Worm (Caenorhabditis elegans) whole organism, late embryonic: ENCODE results near the gene Y38F1A.1.

ENCODE experiments used
- C08G9.2 ChIP-seq: sonication (generic microtip); optimal IDR thresholded peaks from 2 replicates; lab custom pipeline; 2016; ENCODE audit warnings: mild to moderate bottlenecking, missing genetic modification characterization, moderate library complexity, missing compliant biosample characterization
- C38D4.7 ChIP-seq: fragments of 200-800 bp; sonication (Bioruptor generic); optimal IDR thresholded peaks from 2 replicates; lab custom pipeline; 2018; ENCODE audit warnings: mild to moderate bottlenecking, missing genetic modification characterization, moderate library complexity, missing compliant biosample characterization
- F13H6.1 ChIP-seq: sonication (generic microtip); optimal IDR thresholded peaks from 2 replicates; lab custom pipeline; 2016; ENCODE audit warnings: missing genetic modification characterization, missing compliant biosample characterization
- K02D7.2 ChIP-seq: sonication (generic microtip); optimal IDR thresholded peaks from 2 replicates; lab custom pipeline; 2017; ENCODE audit warnings: mild to moderate bottlenecking, missing genetic modification characterization, missing compliant biosample characterization
- Y22D7AL.16 ChIP-seq: sonication (generic microtip); optimal IDR thresholded peaks from 2 replicates; lab custom pipeline; 2016; ENCODE audit warnings: missing genetic modification characterization, missing compliant biosample characterization
- ahr-1 ChIP-seq: sonication (generic microtip); optimal IDR thresholded peaks from 2 replicates; lab custom pipeline; 2016; ENCODE audit warnings: missing genetic modification characterization, missing compliant biosample characterization
- ama-1 ChIP-seq: fragments of 150-350 bp; optimal IDR thresholded peaks from 2 replicates; lab custom pipeline; 2014
- ceh-18 ChIP-seq: sonication (generic microtip); optimal IDR thresholded peaks from 2 replicates; lab custom pipeline; 2016; ENCODE audit warnings: missing genetic modification characterization, missing compliant biosample characterization
- ceh-19 ChIP-seq: fragments of 200-800 bp; sonication (Bioruptor generic); optimal IDR thresholded peaks from 2 replicates; lab custom pipeline; 2018; ENCODE audit warnings: mild to moderate bottlenecking, missing genetic modification characterization, missing compliant biosample characterization
- ceh-2 ChIP-seq: sonication (generic microtip); optimal IDR thresholded peaks from 2 replicates; lab custom pipeline; 2016; ENCODE audit warnings: missing genotype, missing genetic modification characterization, missing compliant biosample characterization
- ceh-30 ChIP-seq: fragments of 150-350 bp; optimal IDR thresholded peaks from 2 replicates; lab custom pipeline; 2014; ENCODE audit warnings: missing biosample characterization, missing genetic modification characterization
- ceh-31 ChIP-seq: sonication (generic microtip); optimal IDR thresholded peaks from 2 replicates; lab custom pipeline; 2016; ENCODE audit warnings: missing genetic modification characterization, missing compliant biosample characterization
- ceh-45 ChIP-seq: fragments of 200-800 bp; sonication (Bioruptor generic); IDR thresholded peaks from 2 replicates; pipeline ENCODE4 v1.3.6; 2022; ENCODE audit warnings: missing genetic modification reagents, missing genetic modification characterization, missing compliant biosample characterization
- ceh-9 ChIP-seq: sonication (generic microtip); optimal IDR thresholded peaks from 2 replicates; lab custom pipeline; 2016; ENCODE audit warnings: mild to moderate bottlenecking, missing genetic modification characterization, inconsistent platforms, missing compliant biosample characterization
- dve-1 ChIP-seq: sonication (generic microtip); optimal IDR thresholded peaks from 2 replicates; lab custom pipeline; 2017; ENCODE audit warnings: antibody characterized with exemption, mild to moderate bottlenecking, missing genetic modification characterization, missing compliant biosample characterization
- elt-2 ChIP-seq: sonication (generic microtip); optimal IDR thresholded peaks from 2 replicates; lab custom pipeline; 2016; ENCODE audit warnings: missing genetic modification reagents, missing genetic modification characterization, missing compliant biosample characterization
- elt-4 ChIP-seq: sonication (generic microtip); optimal IDR thresholded peaks from 2 replicates; lab custom pipeline; 2016; ENCODE audit warnings: missing genetic modification characterization, missing compliant biosample characterization
- ets-4 ChIP-seq: sonication (generic microtip); optimal IDR thresholded peaks from 2 replicates; lab custom pipeline; 2016; ENCODE audit warnings: missing genetic modification characterization, missing compliant biosample characterization
- fax-1 ChIP-seq: sonication (generic microtip); optimal IDR thresholded peaks from 2 replicates; lab custom pipeline; 2016; ENCODE audit warnings: missing genotype, missing genetic modification characterization, missing compliant biosample characterization
- fkh-6 ChIP-seq: sonication (generic microtip); optimal IDR thresholded peaks from 2 replicates; lab custom pipeline; 2016; ENCODE audit warnings: missing genetic modification characterization, missing compliant biosample characterization
- gmeb-2 ChIP-seq: sonication (generic microtip); optimal IDR thresholded peaks from 2 replicates; lab custom pipeline; 2016; ENCODE audit warnings: missing genetic modification characterization, inconsistent platforms, missing compliant biosample characterization
- hlh-13 ChIP-seq: fragments of 200-800 bp; sonication (Bioruptor generic); optimal IDR thresholded peaks from 2 replicates; lab custom pipeline; 2018; ENCODE audit warnings: mild to moderate bottlenecking, missing genetic modification characterization, missing compliant biosample characterization
- hlh-8 ChIP-seq: sonication (generic microtip); optimal IDR thresholded peaks from 2 replicates; lab custom pipeline; 2016; ENCODE audit warnings: missing genotype, missing genetic modification characterization, missing compliant biosample characterization
- lin-11 ChIP-seq: fragments of 200-800 bp; sonication (Bioruptor generic); optimal IDR thresholded peaks from 2 replicates; lab custom pipeline; 2018; ENCODE audit warnings: mild to moderate bottlenecking, missing genetic modification characterization, missing compliant biosample characterization
- madf-2 ChIP-seq: sonication (generic microtip); optimal IDR thresholded peaks from 2 replicates; lab custom pipeline; 2017; ENCODE audit warnings: missing genetic modification characterization, missing compliant biosample characterization
- nfya-1 ChIP-seq: sonication (generic microtip); optimal IDR thresholded peaks from 2 replicates; lab custom pipeline; 2017; ENCODE audit warnings: missing genetic modification characterization, mild to moderate bottlenecking, missing compliant biosample characterization, antibody characterized with exemption, moderate library complexity
- pag-3 ChIP-seq: sonication (generic microtip); optimal IDR thresholded peaks from 2 replicates; lab custom pipeline; 2016; ENCODE audit warnings: missing compliant biosample characterization, missing genetic modification characterization, borderline replicate concordance
- pqm-1 ChIP-seq: sonication (generic microtip); optimal IDR thresholded peaks from 2 replicates; lab custom pipeline; 2016; ENCODE audit warnings: missing genetic modification characterization, missing compliant biosample characterization
- pros-1 ChIP-seq: fragments of 150-350 bp; optimal IDR thresholded peaks from 2 replicates; lab custom pipeline; 2014; ENCODE audit warnings: missing biosample characterization, missing genetic modification reagents, missing genetic modification characterization
- ref-2 ChIP-seq: sonication (generic microtip); optimal IDR thresholded peaks from 2 replicates; lab custom pipeline; 2016; ENCODE audit warnings: missing genetic modification characterization, missing compliant biosample characterization
- sdc-2 ChIP-seq: sonication (generic microtip); optimal IDR thresholded peaks from 2 replicates; lab custom pipeline; 2016; ENCODE audit warnings: missing genotype, missing genetic modification characterization, missing compliant biosample characterization
- sox-2 ChIP-seq: fragments of 200-800 bp; sonication (Bioruptor generic); IDR thresholded peaks from 2 replicates; pipeline ENCODE4 v1.3.6; 2022; ENCODE audit warnings: missing genetic modification reagents, missing genetic modification characterization, missing compliant biosample characterization
- tbx-2 ChIP-seq: sonication (generic microtip); optimal IDR thresholded peaks from 2 replicates; lab custom pipeline; 2016; ENCODE audit warnings: missing genetic modification characterization, missing compliant biosample characterization
- unc-42 ChIP-seq: sonication (generic microtip); optimal IDR thresholded peaks from 2 replicates; lab custom pipeline; 2016; ENCODE audit warnings: missing genotype, missing genetic modification characterization, missing compliant biosample characterization
- unc-55 ChIP-seq: sonication (generic microtip); optimal IDR thresholded peaks from 2 replicates; lab custom pipeline; 2017; ENCODE audit warnings: missing biosample characterization, missing genetic modification reagents, missing genetic modification characterization
- zip-5 ChIP-seq: sonication (generic microtip); optimal IDR thresholded peaks from 2 replicates; lab custom pipeline; 2016; ENCODE audit warnings: missing genetic modification characterization, missing compliant biosample characterization
- ztf-16 ChIP-seq: sonication (generic microtip); optimal IDR thresholded peaks from 2 replicates; lab custom pipeline; 2017; ENCODE audit warnings: missing genetic modification characterization, missing compliant biosample characterization

Y38F1A.1 gene

ce11 chrII:12991594-12991993 is 37.0 kb upstream of the Y38F1A.1 start:
- no peak for TF ChIP-seq C08G9.2
- TF ChIP-seq hlh-13 (GFP tag; lab: Kevin White, UChicago), result no peak

DNA sequence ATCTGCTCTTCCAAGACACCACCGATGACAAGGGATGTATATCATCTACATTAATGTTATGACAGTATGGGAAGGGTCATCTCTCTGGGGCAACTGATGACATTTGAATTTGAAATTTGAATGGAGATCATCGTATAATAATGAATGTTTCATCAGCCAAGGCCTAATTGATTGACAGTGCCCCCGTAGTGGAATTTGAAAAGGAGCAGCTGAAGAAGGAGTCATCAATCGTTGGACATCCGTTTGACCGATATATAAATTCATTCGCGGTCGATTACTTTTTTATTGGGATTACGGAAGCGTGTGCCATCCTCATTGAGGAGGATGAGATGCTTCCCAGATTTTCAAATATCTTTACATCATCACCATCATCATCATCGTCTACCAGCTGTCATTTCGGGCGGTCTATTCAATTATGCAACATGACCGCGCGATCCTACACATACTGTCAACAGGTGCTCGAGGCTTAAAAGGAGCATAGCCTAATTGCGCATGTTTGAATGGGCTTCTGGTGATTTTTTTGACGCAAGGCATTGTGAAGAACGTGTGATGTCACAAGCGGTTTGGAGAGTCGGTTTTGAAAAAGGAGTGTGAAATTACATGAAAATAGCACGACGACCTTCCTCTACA is 36.5 kb upstream of the Y38F1A.1 start:
- TF ChIP-seq fkh-6 (tag; lab: Kevin White, UChicago) (no peak), sdc-2 (tag; lab: Kevin White, UChicago) (no peak), unc-42 (tag; lab: Kevin White, UChicago) (no peak), ahr-1 (tag; lab: Kevin White, UChicago) (no peak), ceh-30 (tag; lab: Kevin White, UChicago) (no peak), K02D7.2 (no peak)

ce11 chrII:12990191-12990590 is 35.6 kb upstream of the Y38F1A.1 start:
- TF ChIP-seq ceh-19 (GFP tag; lab: Kevin White, UChicago) (no peak), Y22D7AL.16 (tag; lab: Kevin White, UChicago) (no peak), sox-2 (GFP tag; lab: Robert Waterston, UW) (no peak), ceh-18 (no peak), ceh-31 (tag; lab: Kevin White, UChicago) (no peak), ceh-2 (tag; lab: Kevin White, UChicago) (no peak), lin-11 (tag; lab: Kevin White, UChicago) (no peak), tbx-2 (no peak), dve-1 (no peak), hlh-8 (no peak), ahr-1 (tag; lab: Kevin White, UChicago) (no peak), unc-55 (GFP tag; lab: Kevin White, UChicago) (no peak), C08G9.2 (no peak), F13H6.1 (tag; lab: Kevin White, UChicago) (no peak), elt-2 (tag; lab: Kevin White, UChicago) (no peak), ama-1 (no peak), fkh-6 (tag; lab: Kevin White, UChicago) (no peak), pqm-1 (tag; lab: Kevin White, UChicago) (no peak)

ce11 chrII:12987799-12988198 is 33.2 kb upstream of the Y38F1A.1 start:
- TF ChIP-seq sdc-2 (tag; lab: Kevin White, UChicago) (no peak), madf-2 (tag; lab: Kevin White, UChicago) (no peak), C38D4.7 (no peak), pros-1 (tag; lab: Kevin White, UChicago) (no peak), ztf-16 (tag; lab: Kevin White, UChicago) (no peak), elt-4 (tag; lab: Kevin White, UChicago) (no peak), ets-4 (tag; lab: Kevin White, UChicago) (no peak), ceh-18 (no peak), pqm-1 (tag; lab: Kevin White, UChicago) (no peak), ref-2 (tag; lab: Kevin White, UChicago) (no peak), pag-3 (tag; lab: Kevin White, UChicago) (no peak), fax-1 (tag; lab: Kevin White, UChicago) (no peak), gmeb-2 (tag; lab: Kevin White, UChicago) (no peak), ceh-45 (GFP tag; lab: Robert Waterston, UW) (no peak), ceh-19 (GFP tag; lab: Kevin White, UChicago) (no peak), lin-11 (tag; lab: Kevin White, UChicago) (no peak), nfya-1 (tag; lab: Kevin White, UChicago) (no peak), ceh-31 (tag; lab: Kevin White, UChicago) (no peak), ceh-9 (tag; lab: Kevin White, UChicago) (no peak), zip-5 (tag; lab: Kevin White, UChicago) (no peak)
